Fruit fly (Drosophila melanogaster) whole organism, embryonic: ENCODE results near the gene vari.

Source experiments
- Awh ChIP-seq: fragments of 200-800 bp; sonication (Bioruptor generic); IDR thresholded peaks from 2 replicates; pipeline ENCODE4, ENCODE4 v1.3.6; 2022; ENCODE audit warnings: missing biosample characterization, missing genetic modification characterization
- CG10209 ChIP-seq: fragments of 200-800 bp; sonication (Bioruptor generic); optimal IDR thresholded peaks from 3 replicates; lab custom pipeline; 2017; ENCODE audit warnings: missing biosample characterization, mild to moderate bottlenecking, missing genetic modification characterization, missing genetic modification reagents
- CG10274 ChIP-seq: fragments of 200-800 bp; sonication (Bioruptor generic); optimal IDR thresholded peaks from 3 replicates; lab custom pipeline; 2017; ENCODE audit warnings: missing biosample characterization, mild to moderate bottlenecking, missing genetic modification characterization
- CG10543 ChIP-seq: fragments of 200-800 bp; sonication (Bioruptor generic); optimal IDR thresholded peaks from 3 replicates; lab custom pipeline; 2017; ENCODE audit warnings: missing biosample characterization, mild to moderate bottlenecking, missing genetic modification characterization, moderate library complexity
- CG11085 ChIP-seq: fragments of 200-800 bp; sonication (Bioruptor generic); IDR thresholded peaks from 2 replicates; pipeline ENCODE4 v1.3.6; 2022; ENCODE audit warnings: missing biosample characterization, missing genetic modification characterization
- CG17829 ChIP-seq: fragments of 200-800 bp; optimal IDR thresholded peaks from 2 replicates; lab custom pipeline; 2019; ENCODE audit warnings: missing biosample characterization, mild to moderate bottlenecking, missing genetic modification characterization, moderate library complexity
- CG18262 ChIP-seq: fragments of 200-800 bp; optimal IDR thresholded peaks from 3 replicates; lab custom pipeline; 2019; ENCODE audit warnings: missing biosample characterization, mild to moderate bottlenecking, missing genetic modification characterization, moderate library complexity
- CG2875 ChIP-seq: fragments of 200-800 bp; sonication (Bioruptor generic); optimal IDR thresholded peaks from 2 replicates; lab custom pipeline; 2017; ENCODE audit warnings: missing biosample characterization, mild to moderate bottlenecking, missing genetic modification characterization, missing genetic modification reagents
- CG3065 ChIP-seq: fragments of 200-800 bp; sonication (Bioruptor generic); optimal IDR thresholded peaks from 2 replicates; lab custom pipeline; 2016; ENCODE audit warnings: missing biosample characterization, missing genetic modification characterization
- CG31365 ChIP-seq: fragments of 200-800 bp; sonication (Bioruptor generic); optimal IDR thresholded peaks from 2 replicates; lab custom pipeline; 2018; ENCODE audit warnings: missing biosample characterization, mild to moderate bottlenecking, missing genetic modification characterization
- CG32767 ChIP-seq: fragments of 200-800 bp; sonication (Bioruptor generic); IDR thresholded peaks from 2 replicates; pipeline ENCODE4 v1.3.6; 2022; ENCODE audit warnings: missing biosample characterization, missing genetic modification characterization
- CG3281 ChIP-seq: fragments of 200-800 bp; sonication (Bioruptor generic); optimal IDR thresholded peaks from 3 replicates; lab custom pipeline; 2017; ENCODE audit warnings: missing biosample characterization, mild to moderate bottlenecking, missing genetic modification characterization
- CG3838 ChIP-seq: fragments of 200-800 bp; sonication (Bioruptor generic); optimal IDR thresholded peaks from 3 replicates; lab custom pipeline; 2016; ENCODE audit warnings: missing biosample characterization, missing genetic modification characterization
- CG4424 ChIP-seq: fragments of 200-800 bp; sonication (Bioruptor generic); optimal IDR thresholded peaks from 3 replicates; lab custom pipeline; 2016; ENCODE audit warnings: missing biosample characterization, missing genetic modification characterization
- CG4854 ChIP-seq: fragments of 200-800 bp; sonication (Bioruptor generic); optimal IDR thresholded peaks from 2 replicates; lab custom pipeline; 2016; ENCODE audit warnings: missing biosample characterization, missing genetic modification characterization, inconsistent platforms
- CG7963 ChIP-seq: fragments of 200-800 bp; sonication (Bioruptor generic); IDR thresholded peaks from 3 replicates; pipeline ENCODE4 v1.3.6; 2022; ENCODE audit warnings: missing biosample characterization, missing genetic modification characterization; ENCODE audit not compliant: partially characterized antibody
- Chrac-16 ChIP-seq: fragments of 200-800 bp; sonication (Bioruptor generic); optimal IDR thresholded peaks from 3 replicates; lab custom pipeline; 2016; ENCODE audit warnings: missing biosample characterization, missing genetic modification characterization
- Dad ChIP-seq: fragments of 200-800 bp; sonication (Bioruptor generic); optimal IDR thresholded peaks from 3 replicates; lab custom pipeline; 2016; ENCODE audit warnings: missing biosample characterization, missing genetic modification characterization
- Dek ChIP-seq: fragments of 200-800 bp; sonication (Bioruptor generic); optimal IDR thresholded peaks from 3 replicates; lab custom pipeline; 2019; ENCODE audit warnings: missing biosample characterization, mild to moderate bottlenecking, missing genetic modification characterization, moderate library complexity
- Doc3 ChIP-seq: fragments of 200-800 bp; sonication (Bioruptor generic); IDR thresholded peaks from 3 replicates; pipeline ENCODE4 v1.3.6; 2022; ENCODE audit warnings: missing biosample characterization, missing genetic modification characterization; ENCODE audit not compliant: partially characterized antibody
- E2f2 ChIP-seq: fragments of 200-800 bp; sonication (Bioruptor generic); IDR thresholded peaks from 2 replicates; pipeline ENCODE4 v1.3.6; 2022; ENCODE audit warnings: missing biosample characterization, missing genetic modification characterization
- H15 ChIP-seq: fragments of 200-800 bp; sonication (Bioruptor generic); IDR thresholded peaks from 3 replicates; pipeline ENCODE4 v1.3.6; 2022; ENCODE audit warnings: missing biosample characterization, missing genetic modification characterization
- Hmx ChIP-seq: fragments of 200-800 bp; sonication (Bioruptor generic); optimal IDR thresholded peaks from 2 replicates; lab custom pipeline; 2016; ENCODE audit warnings: missing biosample characterization, missing genetic modification characterization
- MTF-1 ChIP-seq: fragments of 200-800 bp; sonication (Bioruptor generic); optimal IDR thresholded peaks from 2 replicates; lab custom pipeline; 2018; ENCODE audit warnings: missing biosample characterization, mild to moderate bottlenecking, missing genetic modification characterization, borderline replicate concordance
- Nf-YC ChIP-seq: fragments of 200-800 bp; optimal IDR thresholded peaks from 3 replicates; lab custom pipeline; 2019; ENCODE audit warnings: missing biosample characterization, mild to moderate bottlenecking, missing genetic modification characterization, moderate library complexity
- Pdp1 ChIP-seq, 2 experiments: fragments of 200-800 bp; sonication (Bioruptor generic); optimal IDR thresholded peaks; 3 replicates each; lab custom pipeline; 2016; ENCODE audit warnings: missing biosample characterization in 2 of 2, missing genetic modification characterization in 2 of 2, mild to moderate bottlenecking in 1 of 2, moderate library complexity in 1 of 2
- Rfx ChIP-seq: fragments of 200-800 bp; sonication (Bioruptor generic); IDR thresholded peaks from 2 replicates; pipeline ENCODE4 v1.3.6; 2022; ENCODE audit warnings: missing biosample characterization, missing genetic modification characterization
- Ssrp ChIP-seq: fragments of 200-800 bp; sonication (Bioruptor generic); optimal IDR thresholded peaks from 2 replicates; lab custom pipeline; 2018; ENCODE audit warnings: missing biosample characterization, mild to moderate bottlenecking, missing genetic modification characterization, moderate library complexity
- Xrp1 ChIP-seq: fragments of 200-800 bp; sonication (Bioruptor generic); IDR thresholded peaks from 2 replicates; pipeline ENCODE4 v1.3.6; 2022; ENCODE audit warnings: missing biosample characterization, missing genetic modification characterization
- br ChIP-seq: fragments of >200 bp; optimal IDR thresholded peaks from 2 replicates; lab custom pipeline; 2017
- chinmo ChIP-seq: fragments of 200-800 bp; sonication (Bioruptor generic); IDR thresholded peaks from 4 replicates; pipeline ENCODE4 v1.3.6; 2022; ENCODE audit warnings: missing biosample characterization, missing genetic modification characterization; ENCODE audit not compliant: partially characterized antibody
- chm ChIP-seq: fragments of 200-800 bp; sonication (Bioruptor generic); IDR thresholded peaks from 2 replicates; pipeline ENCODE4 v1.3.6; 2022; ENCODE audit warnings: missing biosample characterization, missing genetic modification characterization
- crp ChIP-seq, 2 experiments: fragments of 200-800 bp; sonication (Bioruptor generic); optimal IDR thresholded peaks; 2 replicates in 1 of 2; 3 replicates in 1 of 2; lab custom pipeline; 2017; ENCODE audit warnings: missing biosample characterization in 2 of 2, missing genetic modification characterization in 2 of 2, mild to moderate bottlenecking in 1 of 2, moderate library complexity in 1 of 2
- fd102C ChIP-seq: fragments of 200-800 bp; sonication (Bioruptor generic); optimal IDR thresholded peaks from 2 replicates; lab custom pipeline; 2018; ENCODE audit warnings: missing biosample characterization, mild to moderate bottlenecking, missing genetic modification characterization, moderate library complexity
- gt ChIP-seq: fragments of 200-800 bp; sonication (Bioruptor generic); IDR thresholded peaks from 2 replicates; pipeline ENCODE4 v1.3.6; 2022; ENCODE audit warnings: missing biosample characterization, missing genetic modification characterization
- hkb ChIP-seq, 2 experiments: fragments of 200-800 bp in 1 of 2; fragments of >200 bp in 1 of 2; sonication (Bioruptor generic) in 1 of 2; IDR thresholded peaks in 1 of 2; optimal IDR thresholded peaks in 1 of 2; 2 replicates each; pipeline versions ENCODE4 v1.3.6 to Lab custom; 2017 to 2022; ENCODE audit warnings: missing biosample characterization in 1 of 2, missing genetic modification characterization in 1 of 2
- klu ChIP-seq: fragments of 200-800 bp; sonication (Bioruptor generic); IDR thresholded peaks from 2 replicates; pipeline ENCODE4 v1.3.6; 2022; ENCODE audit warnings: missing biosample characterization, missing genetic modification characterization
- mam ChIP-seq: fragments of 200-800 bp; sonication (Bioruptor generic); optimal IDR thresholded peaks from 3 replicates; lab custom pipeline; 2016; ENCODE audit warnings: missing biosample characterization, missing genetic modification characterization
- nom ChIP-seq: fragments of 200-800 bp; sonication (Bioruptor generic); optimal IDR thresholded peaks from 2 replicates; lab custom pipeline; 2017; ENCODE audit warnings: missing biosample characterization, missing genetic modification characterization, mild to moderate bottlenecking, moderate library complexity, missing genetic modification reagents
- pb ChIP-seq: fragments of 200-800 bp; sonication (Bioruptor generic); optimal IDR thresholded peaks from 3 replicates; lab custom pipeline; 2016; ENCODE audit warnings: missing biosample characterization, missing genetic modification characterization
- peb ChIP-seq: fragments of 200-800 bp; sonication (Bioruptor generic); IDR thresholded peaks from 2 replicates; pipeline ENCODE4 v1.3.6; 2022; ENCODE audit warnings: missing biosample characterization, missing genetic modification characterization
- prd ChIP-seq, 3 experiments: fragments of >200 bp in 2 of 3; fragments of 200-800 bp in 1 of 3; sonication (Bioruptor generic) in 1 of 3; optimal IDR thresholded peaks in 2 of 3; IDR thresholded peaks in 1 of 3; 2 replicates in 2 of 3; 3 replicates in 1 of 3; pipeline versions ENCODE4 v1.3.6 to Lab custom; 2017 to 2022; ENCODE audit warnings: missing biosample characterization in 1 of 3, missing genetic modification characterization in 1 of 3
- sens-2 ChIP-seq: fragments of 200-800 bp; sonication (Bioruptor generic); IDR thresholded peaks from 2 replicates; pipeline ENCODE4 v1.3.6; 2022; ENCODE audit warnings: missing biosample characterization, missing genetic modification characterization
- shn ChIP-seq: fragments of 200-800 bp; sonication (Bioruptor generic); optimal IDR thresholded peaks from 3 replicates; lab custom pipeline; 2016; ENCODE audit warnings: missing biosample characterization, missing genetic modification characterization
- sna ChIP-seq: fragments of 200-800 bp; sonication (Bioruptor generic); IDR thresholded peaks from 2 replicates; pipeline ENCODE4 v1.3.6; 2022; ENCODE audit warnings: missing biosample characterization, missing genetic modification characterization; ENCODE audit not compliant: partially characterized antibody
- tio ChIP-seq: fragments of 200-800 bp; sonication (Bioruptor generic); optimal IDR thresholded peaks from 2 replicates; lab custom pipeline; 2017; ENCODE audit warnings: missing biosample characterization, missing genetic modification characterization, inconsistent platforms
- wek ChIP-seq: fragments of 200-800 bp; sonication (Bioruptor generic); optimal IDR thresholded peaks from 3 replicates; lab custom pipeline; 2018; ENCODE audit warnings: missing biosample characterization, mild to moderate bottlenecking, missing genetic modification characterization, moderate library complexity

The vari gene

dm6 chr2L:20807617-20808509 is 11.0 kb upstream of the vari start (continued):
- TF ChIP-seq H15 (GFP tag; lab: Robert Waterston, UW) (0 out of 3 replicates have a peak, but pooled peaks have one; percentile 32), CG11085 (0 out of 2 replicates have a peak, but pooled peaks have one; percentile 29), gt (no peak), sens-2 (GFP tag; lab: Robert Waterston, UW) (no peak), CG2875 (GFP tag; lab: Kevin White, UChicago) (peak; percentile 17), Dad (no peak), CG3065 (GFP tag; lab: Kevin White, UChicago) (no peak), E2f2 (GFP tag; lab: Robert Waterston, UW) (peak; percentile 42), CG18262 (peak; percentile 39), mam (GFP tag; lab: Kevin White, UChicago) (no peak), Nf-YC (tag; lab: Kevin White, UChicago) (peak; percentile 50), sna (GFP tag; lab: Robert Waterston, UW) (0 out of 2 replicates have a peak, but pooled peaks have one; percentile 18), CG3281 (GFP tag; lab: Kevin White, UChicago) (peak; percentile 61), Xrp1 (GFP tag; lab: Robert Waterston, UW) (peak; percentile 69), nom (GFP tag; lab: Kevin White, UChicago) (no peak), CG31365 (peak; percentile 43), CG17829 (tag; lab: Kevin White, UChicago) (peak; percentile 28), tio (no peak), CG7963 (GFP tag; lab: Robert Waterston, UW) (no peak), Chrac-16 (GFP tag; lab: Kevin White, UChicago) (no peak), Awh (GFP tag; lab: Robert Waterston, UW) (no peak), crp (GFP tag; optimal IDR thresholded peaks at IDR 0.05; lab: Kevin White, UChicago) (no peak), klu (no peak), pb (GFP tag; lab: Kevin White, UChicago) (no peak), CG10274 (GFP tag; lab: Kevin White, UChicago) (no peak), Rfx (GFP tag; lab: Robert Waterston, UW) (peak; percentile 65), chm (GFP tag; lab: Robert Waterston, UW) (no peak), wek (GFP tag; lab: Kevin White, UChicago) (peak; percentile 63), chinmo (GFP tag; lab: Robert Waterston, UW) (0 out of 4 replicates have a peak, but pooled peaks have one; percentile 19), CG4854 (GFP tag; lab: Kevin White, UChicago) (no peak), CG10543 (GFP tag; lab: Kevin White, UChicago) (peak; percentile 19), Hmx (no peak), Pdp1 (GFP tag; optimal IDR thresholded peaks at IDR 0.05; lab: Kevin White, UChicago) (no peak), peb (GFP tag; lab: Robert Waterston, UW) (no peak), Dek (tag; lab: Kevin White, UChicago) (peak; percentile 44), CG10209 (GFP tag; lab: Kevin White, UChicago) (peak; percentile 37), CG32767 (GFP tag; lab: Robert Waterston, UW) (0 out of 2 replicates have a peak, but pooled peaks have one; percentile 33), CG3838 (no peak), Doc3 (GFP tag; lab: Robert Waterston, UW) (no peak), CG4424 (no peak), shn (GFP tag; lab: Kevin White, UChicago) (no peak), MTF-1 (GFP tag; lab: Kevin White, UChicago) (no peak), br (lab: Kevin White, UChicago) (no peak), hkb (optimal IDR thresholded peaks at IDR 0.05; lab: Kevin White, UChicago) (no peak), hkb (GFP tag; IDR thresholded peaks at IDR 0.05; lab: Robert Waterston, UW) (peak; percentile 65), prd (optimal IDR thresholded peaks at IDR 0.05; lab: Kevin White, UChicago) (no peak), prd (GFP tag; IDR thresholded peaks at IDR 0.05; lab: Robert Waterston, UW) (peak; percentile 54; the same call in 2 of the 3 replicates), fd102C (GFP tag; lab: Kevin White, UChicago) (no peak), Ssrp (tag; lab: Kevin White, UChicago) (peak; percentile 0)
